Worm (Caenorhabditis elegans) whole organism, midembryonic: ENCODE results near the gene Y65A5A.24.

Experiments used
- T22C8.4 ChIP-seq: fragments of 200-800 bp; sonication (Bioruptor generic); IDR thresholded peaks from 2 replicates; pipeline ENCODE4 v1.3.6; 2022; ENCODE audit warnings: missing genetic modification characterization, missing compliant biosample characterization
- cog-1 ChIP-seq: sonication (generic microtip); optimal IDR thresholded peaks from 2 replicates; lab custom pipeline; 2016; ENCODE audit warnings: missing genetic modification characterization, missing compliant biosample characterization
- flt-1 ChIP-seq: fragments of 200-800 bp; sonication (Bioruptor generic); IDR thresholded peaks from 2 replicates; pipeline ENCODE4 v1.3.6; 2022; ENCODE audit warnings: missing genetic modification characterization, missing compliant biosample characterization
- klf-2 ChIP-seq: fragments of 200-800 bp; sonication (Bioruptor generic); conservative IDR thresholded peaks from 2 replicates; pipeline ENCODE4 v1.3.6; 2022; ENCODE audit warnings: missing genetic modification reagents, missing genetic modification characterization, missing compliant biosample characterization
- med-1 ChIP-seq: sonication (generic microtip); optimal IDR thresholded peaks from 2 replicates; lab custom pipeline; 2017; ENCODE audit warnings: missing genetic modification characterization, mild to moderate bottlenecking, missing compliant biosample characterization, antibody characterized with exemption, missing genetic modification reagents; ENCODE audit not compliant: insufficient read depth
- ref-1 ChIP-seq: fragments of 200-800 bp; sonication (Bioruptor generic); conservative IDR thresholded peaks from 2 replicates; pipeline ENCODE4 v1.3.6; 2022; ENCODE audit warnings: missing genetic modification reagents, missing genetic modification characterization, missing compliant biosample characterization
- tab-1 ChIP-seq: fragments of 200-800 bp; sonication (Bioruptor generic); IDR thresholded peaks from 2 replicates; pipeline ENCODE4 v1.3.6; 2022; ENCODE audit warnings: missing genetic modification characterization, missing compliant biosample characterization
- ztf-23 ChIP-seq: fragments of 200-800 bp; sonication (Bioruptor generic); IDR thresholded peaks from 2 replicates; pipeline ENCODE4 v1.3.6; 2022; ENCODE audit warnings: missing genetic modification reagents, missing genetic modification characterization, missing compliant biosample characterization
- ztf-29 ChIP-seq: fragments of 200-800 bp; sonication (Bioruptor generic); IDR thresholded peaks from 2 replicates; pipeline ENCODE4 v1.3.6; 2022; ENCODE audit warnings: missing genetic modification reagents, missing genetic modification characterization, missing compliant biosample characterization

Gene Y65A5A.24

ce11 chrIV:16381933-16382591 lies 11.7 kb upstream of the Y65A5A.24 start, which contains the start of gene Y7A9D.1:
Gene Y7A9D.1 (minus strand): TSS chrIV:16382215.
- TF ChIP-seq ztf-29 (GFP tag; lab: Robert Waterston, UW) (peak; percentile 77), tab-1 (GFP tag; lab: Robert Waterston, UW) (peak; percentile 83), flt-1 (GFP tag; lab: Robert Waterston, UW) (peak; percentile 90), cog-1 (tag; lab: Kevin White, UChicago) (peak; percentile 78), med-1 (no peak), ref-1 (GFP tag; lab: Robert Waterston, UW) (peak; percentile 68), klf-2 (GFP tag; lab: Robert Waterston, UW) (0 out of 2 replicates have a peak, but pooled peaks have one; percentile 52), ztf-23 (peak; percentile 87), T22C8.4 (peak; percentile 80)

ce11 chrIV:16384665-16385064 lies 9.1 kb upstream of the Y65A5A.24 start:
- TF ChIP-seq ztf-23 (no peak), klf-2 (GFP tag; lab: Robert Waterston, UW) (no peak), med-1 (no peak), T22C8.4 (no peak), ref-1 (GFP tag; lab: Robert Waterston, UW) (no peak), ztf-29 (GFP tag; lab: Robert Waterston, UW) (no peak), tab-1 (GFP tag; lab: Robert Waterston, UW) (no peak), cog-1 (tag; lab: Kevin White, UChicago) (no peak), flt-1 (GFP tag; lab: Robert Waterston, UW) (no peak)

DNA sequence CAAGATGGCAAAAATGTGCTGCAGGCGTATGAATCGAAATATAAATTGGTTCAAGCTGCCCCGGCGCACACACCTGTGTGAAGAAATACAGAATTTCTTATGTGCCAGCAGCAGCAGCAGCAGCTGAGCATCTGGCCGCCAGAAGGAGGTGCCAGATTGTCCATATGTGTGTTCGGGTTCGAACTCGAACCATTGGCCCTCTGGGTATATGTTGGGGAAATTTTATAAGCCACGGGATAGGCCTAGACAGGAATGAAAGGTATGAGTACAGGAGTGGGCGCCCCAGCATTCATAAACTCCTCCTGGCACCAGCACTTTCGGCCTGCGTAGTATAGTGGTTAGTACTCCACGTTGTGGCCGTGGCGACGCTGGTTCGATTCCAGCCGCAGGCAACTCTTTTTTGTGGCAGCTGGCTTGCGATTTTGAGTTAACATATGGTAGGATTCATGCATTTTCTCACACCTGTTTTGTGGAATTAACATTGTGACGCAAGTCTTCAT lies 5.6 kb upstream of the Y65A5A.24 start:
- no peak for TF ChIP-seq med-1
- peak; percentile 69; the same call in 1 of the 2 replicates for TF ChIP-seq ref-1 (GFP tag; lab: Robert Waterston, UW)
- TF ChIP-seq ztf-23 = peak; percentile 83
- peak; percentile 77 for TF ChIP-seq tab-1 (GFP tag; lab: Robert Waterston, UW)
- 0 out of 2 replicates have a peak, but pooled peaks have one; percentile 46 for TF ChIP-seq klf-2 (GFP tag; lab: Robert Waterston, UW)
- TF ChIP-seq T22C8.4 = peak; percentile 71
- 0 out of 2 replicates have a peak, but pooled peaks have one; percentile 22 for TF ChIP-seq ztf-29 (GFP tag; lab: Robert Waterston, UW)
- no peak for TF ChIP-seq cog-1 (tag; lab: Kevin White, UChicago)
- peak; percentile 71; the same call in 1 of the 2 replicates for TF ChIP-seq flt-1 (GFP tag; lab: Robert Waterston, UW)

- peak; percentile 59; the same call in 1 of the 2 replicates for TF ChIP-seq ztf-23
- peak; percentile 77 for TF ChIP-seq flt-1 (GFP tag; lab: Robert Waterston, UW)
- no peak for TF ChIP-seq T22C8.4
- 0 out of 2 replicates have a peak, but pooled peaks have one; percentile 36 for TF ChIP-seq tab-1 (GFP tag; lab: Robert Waterston, UW)
- TF ChIP-seq klf-2 (GFP tag; lab: Robert Waterston, UW) = 0 out of 2 replicates have a peak, but pooled peaks have one; percentile 27
These were observed 4.8 kb upstream of the Y65A5A.24 start for ce11 chrIV:16388856-16389461.

DNA sequence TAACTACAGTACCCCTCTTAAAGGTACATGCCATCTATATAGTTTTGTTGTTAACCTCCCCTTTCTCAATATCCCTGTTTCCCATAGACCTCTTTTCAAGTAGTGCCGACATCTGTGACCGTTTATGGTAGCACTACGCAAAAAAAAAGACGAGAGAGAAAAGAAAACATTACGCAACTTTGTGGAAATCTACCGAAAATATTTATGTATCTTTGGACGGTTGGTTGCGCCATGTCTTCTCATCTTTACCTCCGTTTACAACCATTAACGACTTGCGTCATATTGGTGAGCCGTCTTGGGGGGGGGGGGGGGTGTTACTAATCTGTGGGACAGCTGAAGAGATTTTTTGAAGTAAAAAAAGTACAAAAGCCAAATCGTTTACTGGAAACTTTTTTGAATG lies 2.3 kb upstream of the Y65A5A.24 start:
- no peak for TF ChIP-seq klf-2 (GFP tag; lab: Robert Waterston, UW)
- TF ChIP-seq ztf-23 = no peak
- no peak for TF ChIP-seq med-1

DNA sequence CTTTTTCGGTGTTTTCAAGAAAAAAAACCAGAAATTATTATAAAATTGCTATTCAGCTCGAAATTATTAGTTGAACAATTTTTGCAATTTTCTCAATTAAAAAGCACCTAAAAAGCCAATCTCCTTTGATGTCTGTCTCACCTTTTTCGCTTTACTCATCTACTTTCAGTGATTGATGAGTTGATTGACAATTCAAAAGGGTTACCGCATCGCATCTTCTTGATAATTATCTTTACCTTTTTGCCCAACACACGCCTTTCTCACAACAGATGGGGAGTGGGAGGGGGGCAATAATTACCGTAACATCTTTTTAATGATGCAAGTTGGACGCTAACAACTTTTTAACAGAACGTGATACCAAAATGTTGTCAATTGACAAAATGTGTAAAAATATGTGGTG lies 2.9 kb downstream of the Y65A5A.24 start:
- TF ChIP-seq ztf-23 (no peak), flt-1 (GFP tag; lab: Robert Waterston, UW) (no peak), ztf-29 (GFP tag; lab: Robert Waterston, UW) (no peak), med-1 (no peak), T22C8.4 (no peak), cog-1 (tag; lab: Kevin White, UChicago) (no peak), ref-1 (GFP tag; lab: Robert Waterston, UW) (no peak), tab-1 (GFP tag; lab: Robert Waterston, UW) (no peak), klf-2 (GFP tag; lab: Robert Waterston, UW) (no peak)

DNA sequence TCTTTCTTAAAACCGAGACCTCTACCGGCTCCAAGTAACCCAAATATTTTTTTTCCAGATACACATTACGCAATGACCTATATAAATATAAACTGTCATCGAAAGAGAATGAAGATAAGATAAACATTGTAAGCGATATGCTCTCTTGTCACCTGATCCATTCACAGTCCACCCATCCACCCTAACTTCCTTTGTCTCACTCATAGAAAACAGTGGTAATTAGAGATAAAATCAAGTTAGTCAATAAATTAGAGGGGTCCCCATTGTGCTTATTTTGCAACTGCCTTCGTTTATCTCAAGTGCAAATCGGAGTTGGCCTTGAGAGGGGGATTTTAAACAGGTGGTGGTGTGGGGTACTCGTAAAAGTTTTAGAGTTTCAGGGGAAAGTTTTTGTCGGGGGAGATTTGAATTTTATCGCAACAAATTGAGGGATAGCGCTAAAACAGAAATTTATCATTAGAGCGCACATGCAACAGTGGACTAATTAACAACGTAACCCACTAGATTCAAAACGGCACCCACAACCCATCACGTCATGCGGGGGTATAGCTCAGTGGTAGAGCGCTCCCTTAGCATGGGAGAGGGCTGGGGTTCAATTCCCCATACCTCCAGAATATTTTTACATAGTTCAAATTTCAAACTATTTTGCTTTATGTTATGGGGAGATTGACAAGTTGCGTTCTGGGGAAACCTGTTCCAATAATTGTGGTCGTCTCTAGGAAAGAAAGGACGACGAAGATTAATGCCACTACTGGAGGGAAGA lies 4.3 kb downstream of the Y65A5A.24 start:
- TF ChIP-seq ztf-23 (peak; percentile 81), ref-1 (GFP tag; lab: Robert Waterston, UW) (peak; percentile 58), T22C8.4 (peak; percentile 71), klf-2 (GFP tag; lab: Robert Waterston, UW) (peak; percentile 59; the same call in 1 of the 2 replicates), med-1 (peak; percentile 14), cog-1 (tag; lab: Kevin White, UChicago) (no peak), ztf-29 (GFP tag; lab: Robert Waterston, UW) (0 out of 2 replicates have a peak, but pooled peaks have one; percentile 46), flt-1 (GFP tag; lab: Robert Waterston, UW) (peak; percentile 91), tab-1 (GFP tag; lab: Robert Waterston, UW) (peak; percentile 87)

ce11 chrIV:16399017-16399416 lies 5.2 kb downstream of the Y65A5A.24 start:
- TF ChIP-seq med-1 = peak; percentile 17
- peak; percentile 78 for TF ChIP-seq tab-1 (GFP tag; lab: Robert Waterston, UW)
- peak; percentile 60; the same call in 1 of the 2 replicates for TF ChIP-seq flt-1 (GFP tag; lab: Robert Waterston, UW)
- 0 out of 2 replicates have a peak, but pooled peaks have one; percentile 62 for TF ChIP-seq klf-2 (GFP tag; lab: Robert Waterston, UW)
- no peak for TF ChIP-seq cog-1 (tag; lab: Kevin White, UChicago)
- peak; percentile 75 for TF ChIP-seq ztf-23
- peak; percentile 70 for TF ChIP-seq ref-1 (GFP tag; lab: Robert Waterston, UW)
- TF ChIP-seq ztf-29 (GFP tag; lab: Robert Waterston, UW) = 0 out of 2 replicates have a peak, but pooled peaks have one; percentile 16
- peak; percentile 41; the same call in 1 of the 2 replicates for TF ChIP-seq T22C8.4
